Fruit fly (Drosophila melanogaster) whole organism, wandering third instar larva: Measurements from ENCODE around the gene Lcp65Ag2.

Experiments used
- CG32264 ChIP-seq: fragments of 200-800 bp; sonication (Bioruptor generic); optimal IDR thresholded peaks from 2 replicates; lab custom pipeline; 2016; ENCODE audit warnings: missing biosample characterization, missing genetic modification characterization
- Dfd ChIP-seq: fragments of >200 bp; optimal IDR thresholded peaks from 2 replicates; lab custom pipeline; 2017; ENCODE audit warnings: missing biosample characterization, missing genetic modification characterization
- Hnf4 ChIP-seq: fragments of 200-800 bp; sonication (Bioruptor generic); optimal IDR thresholded peaks from 2 replicates; lab custom pipeline; 2016; ENCODE audit warnings: missing biosample characterization, mild to moderate bottlenecking, missing genetic modification characterization
- Hr78 ChIP-seq: fragments of >200 bp; optimal IDR thresholded peaks from 2 replicates; lab custom pipeline; 2017; ENCODE audit warnings: missing biosample characterization, missing genetic modification characterization
- OdsH ChIP-seq: fragments of 200-800 bp; sonication (Bioruptor generic); optimal IDR thresholded peaks from 2 replicates; lab custom pipeline; 2016; ENCODE audit warnings: missing biosample characterization, mild to moderate bottlenecking, missing genetic modification characterization
- dsf ChIP-seq: sonication (Bioruptor generic); optimal IDR thresholded peaks from 2 replicates; lab custom pipeline; 2016; ENCODE audit warnings: missing biosample characterization, missing genetic modification characterization, borderline replicate concordance
- foxo ChIP-seq, 2 experiments: fragments of 200-800 bp; sonication (Bioruptor generic); optimal IDR thresholded peaks; 2 replicates in 1 of 2; 3 replicates in 1 of 2; lab custom pipeline; 2016 to 2017; ENCODE audit warnings: missing biosample characterization in 2 of 2, missing genetic modification characterization in 2 of 2
- fru ChIP-seq: fragments of 200-800 bp; sonication (Bioruptor generic); optimal IDR thresholded peaks from 3 replicates; lab custom pipeline; 2016; ENCODE audit warnings: missing biosample characterization, mild to moderate bottlenecking, missing genetic modification characterization
- h ChIP-seq: fragments of 200-800 bp; sonication (Bioruptor generic); optimal IDR thresholded peaks from 3 replicates; lab custom pipeline; 2016; ENCODE audit warnings: missing biosample characterization, mild to moderate bottlenecking, missing genetic modification characterization
- pan ChIP-seq: fragments of >200 bp; optimal IDR thresholded peaks from 2 replicates; lab custom pipeline; 2017
- psq ChIP-seq: fragments of 200-800 bp; sonication (Bioruptor generic); optimal IDR thresholded peaks from 3 replicates; lab custom pipeline; 2017; ENCODE audit warnings: missing biosample characterization, mild to moderate bottlenecking, missing genetic modification characterization, moderate library complexity
- sv ChIP-seq: fragments of 200-800 bp; sonication (Bioruptor generic); optimal IDR thresholded peaks from 3 replicates; lab custom pipeline; 2016; ENCODE audit warnings: missing biosample characterization, missing genetic modification characterization
- woc ChIP-seq: sonication (Bioruptor generic); optimal IDR thresholded peaks from 2 replicates; lab custom pipeline; 2016; ENCODE audit warnings: missing biosample characterization, mild to moderate bottlenecking, missing genetic modification characterization

DNA sequence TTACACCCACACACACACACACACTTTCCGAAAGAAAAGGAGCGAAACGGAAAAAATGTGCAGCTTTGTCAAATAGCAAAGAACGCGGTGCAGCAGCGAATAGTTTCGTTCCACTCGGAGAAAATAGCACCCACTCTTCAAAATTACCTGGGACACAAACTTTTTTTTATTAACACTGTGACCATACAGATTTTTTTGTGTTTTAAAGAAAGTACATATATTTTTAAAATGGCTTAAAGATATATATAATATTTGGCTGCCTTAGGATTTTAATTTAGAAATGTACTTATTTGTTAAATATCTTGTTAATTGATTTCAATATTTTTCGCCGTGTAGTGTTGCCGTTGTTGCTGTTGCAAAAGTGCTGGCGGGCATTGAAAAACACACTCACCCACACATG, 48.9 kb downstream of the Lcp65Ag2 start:
- TF ChIP-seq sv (GFP tag; lab: Kevin White, UChicago) = no peak
- TF ChIP-seq dsf = no peak
- TF ChIP-seq CG32264 (GFP tag; lab: Kevin White, UChicago) = no peak
- no peak for TF ChIP-seq h (GFP tag; lab: Kevin White, UChicago)
- no peak for TF ChIP-seq fru (GFP tag; lab: Kevin White, UChicago)
- no peak for TF ChIP-seq foxo (GFP tag; optimal IDR thresholded peaks at IDR 0.05; lab: Kevin White, UChicago)
- TF ChIP-seq psq (GFP tag; lab: Kevin White, UChicago) = no peak
- TF ChIP-seq Hr78 (GFP tag; lab: Kevin White, UChicago) = no peak
- TF ChIP-seq OdsH (GFP tag; lab: Kevin White, UChicago) = no peak
- TF ChIP-seq woc (GFP tag; lab: Kevin White, UChicago) = no peak
- no peak for TF ChIP-seq Hnf4
- no peak for TF ChIP-seq Dfd
- TF ChIP-seq pan = no peak
